Worm (Caenorhabditis elegans) whole organism, midembryonic: Measurements from ENCODE around the gene gtf-2F2.
"Not testable (repeated sequence)": the region's sequence is repeated elsewhere in the genome, so short reads cannot be mapped to it uniquely, and the experiment has no call there.

Experiments
- T22C8.4 ChIP-seq: fragments of 200-800 bp; sonication (Bioruptor generic); IDR thresholded peaks from 2 replicates; pipeline ENCODE4 v1.3.6; 2022; ENCODE audit warnings: missing genetic modification characterization, missing compliant biosample characterization
- cog-1 ChIP-seq: sonication (generic microtip); optimal IDR thresholded peaks from 2 replicates; lab custom pipeline; 2016; ENCODE audit warnings: missing genetic modification characterization, missing compliant biosample characterization
- flt-1 ChIP-seq: fragments of 200-800 bp; sonication (Bioruptor generic); IDR thresholded peaks from 2 replicates; pipeline ENCODE4 v1.3.6; 2022; ENCODE audit warnings: missing genetic modification characterization, missing compliant biosample characterization
- klf-2 ChIP-seq: fragments of 200-800 bp; sonication (Bioruptor generic); conservative IDR thresholded peaks from 2 replicates; pipeline ENCODE4 v1.3.6; 2022; ENCODE audit warnings: missing genetic modification reagents, missing genetic modification characterization, missing compliant biosample characterization
- med-1 ChIP-seq: sonication (generic microtip); optimal IDR thresholded peaks from 2 replicates; lab custom pipeline; 2017; ENCODE audit warnings: missing genetic modification characterization, mild to moderate bottlenecking, missing compliant biosample characterization, antibody characterized with exemption, missing genetic modification reagents; ENCODE audit not compliant: insufficient read depth
- ref-1 ChIP-seq: fragments of 200-800 bp; sonication (Bioruptor generic); conservative IDR thresholded peaks from 2 replicates; pipeline ENCODE4 v1.3.6; 2022; ENCODE audit warnings: missing genetic modification reagents, missing genetic modification characterization, missing compliant biosample characterization
- tab-1 ChIP-seq: fragments of 200-800 bp; sonication (Bioruptor generic); IDR thresholded peaks from 2 replicates; pipeline ENCODE4 v1.3.6; 2022; ENCODE audit warnings: missing genetic modification characterization, missing compliant biosample characterization
- ztf-23 ChIP-seq: fragments of 200-800 bp; sonication (Bioruptor generic); IDR thresholded peaks from 2 replicates; pipeline ENCODE4 v1.3.6; 2022; ENCODE audit warnings: missing genetic modification reagents, missing genetic modification characterization, missing compliant biosample characterization
- ztf-29 ChIP-seq: fragments of 200-800 bp; sonication (Bioruptor generic); IDR thresholded peaks from 2 replicates; pipeline ENCODE4 v1.3.6; 2022; ENCODE audit warnings: missing genetic modification reagents, missing genetic modification characterization, missing compliant biosample characterization

DNA sequence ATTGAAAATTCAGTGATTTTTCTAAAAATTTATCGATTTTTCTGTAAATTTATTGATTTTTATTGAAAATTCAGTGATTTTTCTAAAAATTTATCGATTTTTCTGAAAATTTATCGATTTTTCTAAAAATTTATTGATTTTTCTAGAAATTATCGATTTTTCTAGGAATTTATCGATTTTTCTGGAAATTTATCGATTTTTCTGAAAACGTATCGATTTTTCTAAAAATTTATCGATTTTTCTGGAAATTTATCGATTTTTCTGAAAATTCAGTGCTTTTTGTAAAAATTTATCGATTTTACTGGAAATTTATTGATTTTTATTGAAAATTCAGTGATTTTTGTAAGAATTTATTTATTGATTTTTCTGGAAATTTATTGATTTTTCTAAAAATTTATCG is 9.1 kb upstream of the gtf-2F2 start:
- not testable (repeated sequence) for TF ChIP-seq flt-1; med-1; tab-1 (GFP tag; lab: Robert Waterston, UW); klf-2 (GFP tag; lab: Robert Waterston, UW); ref-1; ztf-29 (GFP tag; lab: Robert Waterston, UW); cog-1 (tag; lab: Kevin White, UChicago); ztf-23 (GFP tag; lab: Robert Waterston, UW)
- TF ChIP-seq T22C8.4 (GFP tag; lab: Robert Waterston, UW) = peak; percentile 19
